Fruit fly (Drosophila melanogaster) whole organism: ENCODE measurements around the gene CG12259.

Experiments
- CG8478 ChIP-seq: fragments of >200 bp; optimal IDR thresholded peaks from 2 replicates; lab custom pipeline; 2018; ENCODE audit warnings: inconsistent platforms
- Dll ChIP-seq: fragments of >200 bp; optimal IDR thresholded peaks from 2 replicates; lab custom pipeline; 2017
- pan ChIP-seq: fragments of >200 bp; optimal IDR thresholded peaks from 2 replicates; lab custom pipeline; 2017
- psq ChIP-seq: fragments of >200 bp; optimal IDR thresholded peaks from 2 replicates; lab custom pipeline; 2017

dm6 chr3R:27919385-27919789 is 1.5 kb downstream of the CG12259 start, which contains the start of gene Boh1:
- TF ChIP-seq CG8478, result no peak
- TF ChIP-seq psq (lab: Kevin White, UChicago), result no peak
- no peak for TF ChIP-seq Dll (lab: Kevin White, UChicago)
- no peak for TF ChIP-seq pan (lab: Kevin White, UChicago)
